Worm (Caenorhabditis elegans): ENCODE measurements around the gene gpx-3.
A peak's percentile ranks its signal among the peaks of the same experiment; 100 is the strongest.

gpx-3 gene

DNA sequence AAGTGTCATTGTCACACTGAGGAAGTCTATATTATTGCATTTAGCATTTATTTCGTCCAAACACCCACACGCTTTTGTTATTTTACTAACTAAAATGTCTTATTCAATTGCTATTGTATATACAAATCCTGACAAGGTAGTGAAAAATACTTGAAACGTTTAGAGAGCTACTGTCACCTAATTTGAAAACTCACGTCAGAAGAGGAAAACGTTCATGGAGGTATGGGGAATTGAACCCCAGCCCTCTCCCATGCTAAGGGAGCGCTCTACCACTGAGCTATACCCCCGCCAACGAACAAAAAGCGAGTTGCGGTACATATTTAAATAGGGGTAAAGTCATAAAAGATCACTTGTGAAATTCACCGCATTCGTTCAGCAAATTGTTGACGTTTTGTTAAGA, 34.9 kb downstream of the gpx-3 start (continued):
- TF ChIP-seq hlh-30 (tag; optimal IDR thresholded peaks at IDR 0.05; ENCODE audit: insufficient read depth): peak; percentile 41
- TF ChIP-seq hlh-11 (tag; optimal IDR thresholded peaks at IDR 0.05): no peak
- no peak for TF ChIP-seq cey-2 (tag; optimal IDR thresholded peaks at IDR 0.05; ENCODE audit: borderline replicate concordance, insufficient read depth)
- TF ChIP-seq mdl-1 (tag; optimal IDR thresholded peaks at IDR 0.05): no peak
- no peak for TF ChIP-seq ztf-7 (tag; optimal IDR thresholded peaks at IDR 0.05)
- TF ChIP-seq dve-1 (tag; optimal IDR thresholded peaks at IDR 0.05; ENCODE audit: insufficient read depth): no peak
- TF ChIP-seq nhr-25 (tag; optimal IDR thresholded peaks at IDR 0.05; ENCODE audit: borderline replicate concordance, insufficient read depth): peak; percentile 20
- TF ChIP-seq dpl-1 (GFP tag; optimal IDR thresholded peaks at IDR 0.05): no peak
- peak; percentile 82 for TF ChIP-seq vab-7 (GFP tag; IDR thresholded peaks at IDR 0.05)
- peak; percentile 36 for TF ChIP-seq mxl-3 (GFP tag; optimal IDR thresholded peaks at IDR 0.05)
- TF ChIP-seq spr-3 (GFP tag; optimal IDR thresholded peaks at IDR 0.05): peak; percentile 14
- peak; percentile 51 for TF ChIP-seq hmg-1.1 (GFP tag; IDR thresholded peaks at IDR 0.05)
- TF ChIP-seq lir-3 (tag; optimal IDR thresholded peaks at IDR 0.05): peak; percentile 59
- no peak for TF ChIP-seq set-16 (GFP tag; IDR thresholded peaks at IDR 0.05)
- TF ChIP-seq lin-38 (GFP tag; IDR thresholded peaks at IDR 0.05): no peak; the same call in 1 of the 2 replicates
- TF ChIP-seq dmd-6 (GFP tag; IDR thresholded peaks at IDR 0.05): peak; percentile 52; the same call in 1 of the 2 replicates
- TF ChIP-seq hif-1 (tag; optimal IDR thresholded peaks at IDR 0.05): no peak
- TF ChIP-seq snpc-1.2 (GFP tag; IDR thresholded peaks at IDR 0.05): no peak; the same call in 1 of the 2 replicates
- TF ChIP-seq nhr-102 (tag; optimal IDR thresholded peaks at IDR 0.05): peak; percentile 76
- peak; percentile 29 for TF ChIP-seq unc-130 (GFP tag; optimal IDR thresholded peaks at IDR 0.05)
- no peak for TF ChIP-seq nhr-41 (GFP tag; IDR thresholded peaks at IDR 0.05)
- no peak for TF ChIP-seq Y105C5A.15 (GFP tag; IDR thresholded peaks at IDR 0.05)
- TF ChIP-seq zip-11 (GFP tag; IDR thresholded peaks at IDR 0.05): no peak
- TF ChIP-seq mxl-2 (GFP tag; conservative IDR thresholded peaks at IDR 0.05): no peak
- peak; percentile 80; the same call in 1 of the 2 replicates for TF ChIP-seq tra-1 (GFP tag; IDR thresholded peaks at IDR 0.05)
- TF ChIP-seq daf-16 (GFP tag; optimal IDR thresholded peaks at IDR 0.05): peak; percentile 18 to 84
- TF ChIP-seq daf-16 (tag; optimal IDR thresholded peaks at IDR 0.05): peak; percentile 65
- no peak for TF ChIP-seq ceh-32 (tag; optimal IDR thresholded peaks at IDR 0.05; ENCODE audit: poor library complexity)
- no peak for TF ChIP-seq madf-9 (GFP tag; conservative IDR thresholded peaks at IDR 0.05)
- TF ChIP-seq F49E8.2 (tag; optimal IDR thresholded peaks at IDR 0.05; ENCODE audit: borderline replicate concordance): peak; percentile 35
- TF ChIP-seq F37D6.2 (tag; optimal IDR thresholded peaks at IDR 0.05): no peak
- peak; percentile 61 for TF ChIP-seq zip-2 (tag; optimal IDR thresholded peaks at IDR 0.05)
- no peak for TF ChIP-seq F44E2.7 (GFP tag; IDR thresholded peaks at IDR 0.05)
- no peak for TF ChIP-seq mes-2 (tag; optimal IDR thresholded peaks at IDR 0.05; ENCODE audit: poor library complexity, severe bottlenecking)
- TF ChIP-seq ztf-11 (tag; optimal IDR thresholded peaks at IDR 0.05): no peak
- peak; percentile 19 for TF ChIP-seq T20F7.1 (GFP tag; optimal IDR thresholded peaks at IDR 0.05)
- TF ChIP-seq lin-13 (GFP tag; optimal IDR thresholded peaks at IDR 0.05): peak; percentile 31
- TF ChIP-seq zfp-2 (tag; optimal IDR thresholded peaks at IDR 0.05): no peak
- no peak for TF ChIP-seq ceh-20 (GFP tag; IDR thresholded peaks at IDR 0.05)
- no peak for TF ChIP-seq fkh-10 (GFP tag; optimal IDR thresholded peaks at IDR 0.05)
- TF ChIP-seq Y48G9A.11 (GFP tag; IDR thresholded peaks at IDR 0.05): peak; percentile 73
- TF ChIP-seq ces-1 (GFP tag; optimal IDR thresholded peaks at IDR 0.05): no peak
- 0 out of 2 replicates have a peak, but pooled peaks have one; percentile 9 for TF ChIP-seq zfp-3 (GFP tag; conservative IDR thresholded peaks at IDR 0.05)
- TF ChIP-seq ceh-44 (GFP tag; IDR thresholded peaks at IDR 0.05): 0 out of 2 replicates have a peak, but pooled peaks have one; percentile 20
- TF ChIP-seq R02D3.7 (tag; optimal IDR thresholded peaks at IDR 0.05): no peak
- TF ChIP-seq ceh-28 (tag; optimal IDR thresholded peaks at IDR 0.05): no peak
- TF ChIP-seq lin-39 (tag; optimal IDR thresholded peaks at IDR 0.05): no peak
- no peak for TF ChIP-seq fos-1 (tag; optimal IDR thresholded peaks at IDR 0.05)
- TF ChIP-seq rbr-2 (tag; optimal IDR thresholded peaks at IDR 0.05): peak; percentile 44
- TF ChIP-seq sdz-12 (GFP tag; optimal IDR thresholded peaks at IDR 0.05): no peak

Data from whole organism, L4 larva.